Worm (Caenorhabditis elegans) whole organism, L1 larva: ENCODE data around the gene ZK353.9.

ENCODE experiments used
- F16B12.6 ChIP-seq: fragments of 150-350 bp; optimal IDR thresholded peaks from 2 replicates; lab custom pipeline; 2014; ENCODE audit warnings: missing biosample characterization, missing genetic modification characterization
- aha-1 ChIP-seq: fragments of 150-350 bp; optimal IDR thresholded peaks from 2 replicates; lab custom pipeline; 2014; ENCODE audit warnings: missing biosample characterization, missing genetic modification characterization
- aly-2 ChIP-seq: fragments of 150-350 bp; optimal IDR thresholded peaks from 2 replicates; lab custom pipeline; 2014; ENCODE audit warnings: missing biosample characterization, missing genetic modification characterization
- ama-1 ChIP-seq: fragments of 150-350 bp; optimal IDR thresholded peaks from 2 replicates; lab custom pipeline; 2014
- blmp-1 ChIP-seq: fragments of 150-350 bp; optimal IDR thresholded peaks from 2 replicates; lab custom pipeline; 2014; ENCODE audit warnings: missing biosample characterization, missing genetic modification characterization
- ceh-63 ChIP-seq: fragments of 200-800 bp; sonication (Bioruptor generic); optimal IDR thresholded peaks from 2 replicates; lab custom pipeline; 2018; ENCODE audit warnings: mild to moderate bottlenecking, missing genetic modification characterization, missing compliant biosample characterization
- ceh-8 ChIP-seq: fragments of 200-800 bp; sonication (Bioruptor generic); optimal IDR thresholded peaks from 2 replicates; lab custom pipeline; 2018; ENCODE audit warnings: mild to moderate bottlenecking, missing genetic modification characterization, moderate library complexity, missing compliant biosample characterization
- ceh-82 ChIP-seq, 3 experiments: fragments of 150-350 bp in 1 of 3; sonication (generic microtip) in 2 of 3; optimal IDR thresholded peaks; 2 replicates each; lab custom pipeline; 2014 to 2017; ENCODE audit warnings: missing biosample characterization in 3 of 3, missing genetic modification characterization in 3 of 3
- ceh-88 ChIP-seq: fragments of 200-800 bp; sonication (Bioruptor generic); IDR thresholded peaks from 2 replicates; pipeline ENCODE4 v1.3.6; 2022; ENCODE audit warnings: missing genetic modification characterization, missing compliant biosample characterization
- ceh-90 ChIP-seq: sonication (generic microtip); optimal IDR thresholded peaks from 2 replicates; lab custom pipeline; 2016; ENCODE audit warnings: missing genetic modification characterization, missing compliant biosample characterization
- dpl-1 ChIP-seq, 3 experiments: fragments of 150-350 bp in 2 of 3; sonication (generic microtip) in 1 of 3; optimal IDR thresholded peaks; 2 replicates each; lab custom pipeline; 2014 to 2017; ENCODE audit warnings: missing biosample characterization in 3 of 3, missing genetic modification characterization in 3 of 3, missing genetic modification reagents in 3 of 3
- dsc-1 ChIP-seq: sonication (generic microtip); optimal IDR thresholded peaks from 2 replicates; lab custom pipeline; 2016; ENCODE audit warnings: mild to moderate bottlenecking, missing genetic modification characterization, missing compliant biosample characterization
- egl-13 ChIP-seq: sonication (generic microtip); optimal IDR thresholded peaks from 2 replicates; lab custom pipeline; 2016; ENCODE audit warnings: missing genotype, missing genetic modification reagents, missing genetic modification characterization, missing compliant biosample characterization
- elt-2 ChIP-seq: sonication (generic microtip); optimal IDR thresholded peaks from 2 replicates; lab custom pipeline; 2016; ENCODE audit warnings: missing genetic modification characterization, mild to moderate bottlenecking, inconsistent platforms, missing compliant biosample characterization, missing genetic modification reagents
- elt-3 ChIP-seq, 6 experiments: fragments of 150-350 bp in 1 of 6; sonication (generic microtip); optimal IDR thresholded peaks; 2 replicates each; lab custom pipeline; 2017 to 2018; ENCODE audit warnings: missing biosample characterization in 6 of 6, missing genetic modification characterization in 6 of 6, inconsistent platforms in 1 of 6
- fkh-8 ChIP-seq: sonication (generic microtip); optimal IDR thresholded peaks from 2 replicates; lab custom pipeline; 2016; ENCODE audit warnings: mild to moderate bottlenecking, missing genetic modification characterization, missing compliant biosample characterization
- hlh-4 ChIP-seq: sonication (generic microtip); optimal IDR thresholded peaks from 2 replicates; lab custom pipeline; 2016; ENCODE audit warnings: mild to moderate bottlenecking, missing genetic modification characterization, missing compliant biosample characterization
- irx-1 ChIP-seq: sonication (generic microtip); optimal IDR thresholded peaks from 2 replicates; lab custom pipeline; 2016; ENCODE audit warnings: missing genetic modification characterization, missing compliant biosample characterization
- jun-1 ChIP-seq: fragments of 150-350 bp; optimal IDR thresholded peaks from 2 replicates; lab custom pipeline; 2014; ENCODE audit warnings: missing biosample characterization, missing genetic modification reagents, missing genetic modification characterization
- lin-13 ChIP-seq: fragments of 150-350 bp; optimal IDR thresholded peaks from 2 replicates; lab custom pipeline; 2014; ENCODE audit warnings: missing biosample characterization, missing genetic modification reagents, missing genetic modification characterization
- lin-14 ChIP-seq: fragments of 200-800 bp; sonication (Bioruptor generic); optimal IDR thresholded peaks from 2 replicates; lab custom pipeline; 2018; ENCODE audit warnings: mild to moderate bottlenecking, missing genetic modification characterization, moderate library complexity, missing compliant biosample characterization
- lin-15B ChIP-seq: fragments of 150-350 bp; sonication (generic microtip); optimal IDR thresholded peaks from 3 replicates; lab custom pipeline; 2014; ENCODE audit warnings: missing biosample characterization, missing genetic modification characterization
- lin-35 ChIP-seq, 2 experiments: fragments of 150-350 bp; optimal IDR thresholded peaks; 2 replicates each; lab custom pipeline; 2014; ENCODE audit warnings: missing biosample characterization in 2 of 2, missing genetic modification characterization in 2 of 2, missing genetic modification reagents in 2 of 2
- lsy-2 ChIP-seq, 2 experiments: fragments of 150-350 bp; optimal IDR thresholded peaks; 2 replicates each; lab custom pipeline; 2014; ENCODE audit warnings: missing biosample characterization in 2 of 2, missing genetic modification characterization in 2 of 2
- mab-9 ChIP-seq: fragments of 200-800 bp; sonication (Bioruptor generic); IDR thresholded peaks from 2 replicates; pipeline ENCODE4 v1.3.6; 2022; ENCODE audit warnings: missing genetic modification reagents, missing genetic modification characterization, missing compliant biosample characterization
- mdl-1 ChIP-seq, 2 experiments: fragments of 150-350 bp; optimal IDR thresholded peaks; 2 replicates each; lab custom pipeline; 2014 to 2017; ENCODE audit warnings: missing biosample characterization in 2 of 2, missing genetic modification characterization in 2 of 2, inconsistent platforms in 1 of 2
- mep-1 ChIP-seq: fragments of 150-350 bp; optimal IDR thresholded peaks from 2 replicates; lab custom pipeline; 2014; ENCODE audit warnings: missing biosample characterization, missing genetic modification characterization
- nhr-11 ChIP-seq: fragments of 150-350 bp; optimal IDR thresholded peaks from 2 replicates; lab custom pipeline; 2014; ENCODE audit warnings: missing biosample characterization, missing genetic modification characterization
- nhr-19 ChIP-seq: fragments of 200-800 bp; sonication (Bioruptor generic); conservative IDR thresholded peaks from 2 replicates; pipeline ENCODE4 v1.3.6; 2022; ENCODE audit warnings: missing genetic modification characterization, missing compliant biosample characterization
- nhr-20 ChIP-seq: sonication (generic microtip); optimal IDR thresholded peaks from 2 replicates; lab custom pipeline; 2016; ENCODE audit warnings: mild to moderate bottlenecking, missing genetic modification characterization, missing compliant biosample characterization
- nhr-237 ChIP-seq: fragments of 150-350 bp; optimal IDR thresholded peaks from 2 replicates; lab custom pipeline; 2014; ENCODE audit warnings: missing biosample characterization, missing genetic modification characterization
- nhr-71 ChIP-seq: sonication (generic microtip); optimal IDR thresholded peaks from 2 replicates; lab custom pipeline; 2016; ENCODE audit warnings: mild to moderate bottlenecking, missing genetic modification characterization, moderate library complexity, missing compliant biosample characterization
- nhr-84 ChIP-seq: sonication (generic microtip); optimal IDR thresholded peaks from 2 replicates; lab custom pipeline; 2017; ENCODE audit warnings: missing biosample characterization, missing genetic modification characterization
- nhr-85 ChIP-seq: sonication (generic microtip); peaks from one replicate; lab custom pipeline; 2016; ENCODE audit warnings: missing genetic modification characterization, inconsistent platforms, missing compliant biosample characterization
- nhr-90 ChIP-seq: sonication (generic microtip); optimal IDR thresholded peaks from 2 replicates; lab custom pipeline; 2016; ENCODE audit warnings: mild to moderate bottlenecking, missing genetic modification characterization, missing compliant biosample characterization; ENCODE audit not compliant: poor library complexity
- pax-3 ChIP-seq: fragments of 200-800 bp; sonication (Bioruptor generic); optimal IDR thresholded peaks from 2 replicates; lab custom pipeline; 2018; ENCODE audit warnings: mild to moderate bottlenecking, missing genetic modification characterization, moderate library complexity, missing compliant biosample characterization
- rnt-1 ChIP-seq: sonication (generic microtip); optimal IDR thresholded peaks from 2 replicates; lab custom pipeline; 2016; ENCODE audit warnings: mild to moderate bottlenecking, missing genetic modification characterization, moderate library complexity, missing compliant biosample characterization
- skn-1 ChIP-seq: fragments of 150-350 bp; optimal IDR thresholded peaks from 2 replicates; lab custom pipeline; 2014; ENCODE audit warnings: missing biosample characterization, missing genetic modification characterization
- snpc-4 ChIP-seq: fragments of 150-350 bp; optimal IDR thresholded peaks from 2 replicates; lab custom pipeline; 2014; ENCODE audit warnings: missing biosample characterization, missing genetic modification characterization
- snu-23 ChIP-seq: sonication (generic microtip); optimal IDR thresholded peaks from 2 replicates; lab custom pipeline; 2016; ENCODE audit warnings: missing genetic modification characterization, missing compliant biosample characterization
- sup-37 ChIP-seq: fragments of 200-800 bp; sonication (Bioruptor generic); optimal IDR thresholded peaks from 2 replicates; lab custom pipeline; 2018; ENCODE audit warnings: mild to moderate bottlenecking, missing genetic modification characterization, missing compliant biosample characterization
- swsn-7 ChIP-seq: sonication (generic microtip); optimal IDR thresholded peaks from 2 replicates; lab custom pipeline; 2016; ENCODE audit warnings: missing genetic modification characterization, missing compliant biosample characterization
- tbx-2 ChIP-seq: sonication (generic microtip); optimal IDR thresholded peaks from 2 replicates; lab custom pipeline; 2016; ENCODE audit warnings: missing genetic modification characterization, missing compliant biosample characterization
- tlp-1 ChIP-seq: fragments of 150-350 bp; optimal IDR thresholded peaks from 2 replicates; lab custom pipeline; 2014; ENCODE audit warnings: missing biosample characterization, missing genetic modification characterization
- unc-130 ChIP-seq: fragments of 150-350 bp; optimal IDR thresholded peaks from 2 replicates; lab custom pipeline; 2017; ENCODE audit warnings: missing biosample characterization, missing genetic modification characterization, inconsistent platforms
- unc-62 ChIP-seq: fragments of 150-350 bp; optimal IDR thresholded peaks from 2 replicates; lab custom pipeline; 2014; ENCODE audit warnings: missing biosample characterization, missing genetic modification reagents, missing genetic modification characterization
- unc-86 ChIP-seq: sonication (generic microtip); optimal IDR thresholded peaks from 2 replicates; lab custom pipeline; 2016; ENCODE audit warnings: missing genetic modification characterization, missing compliant biosample characterization
- unc-98 ChIP-seq: fragments of 200-800 bp; sonication (Bioruptor generic); IDR thresholded peaks from 2 replicates; pipeline ENCODE4 v1.3.6; 2022; ENCODE audit warnings: missing genetic modification characterization, missing compliant biosample characterization
- xbp-1 ChIP-seq: sonication (generic microtip); optimal IDR thresholded peaks from 2 replicates; lab custom pipeline; 2016; ENCODE audit warnings: missing genetic modification characterization, missing compliant biosample characterization
- zip-4 ChIP-seq: fragments of 200-800 bp; sonication (Bioruptor generic); optimal IDR thresholded peaks from 2 replicates; lab custom pipeline; 2018; ENCODE audit warnings: mild to moderate bottlenecking, missing genetic modification characterization, moderate library complexity, missing compliant biosample characterization
- ztf-11 ChIP-seq, 2 experiments: sonication (generic microtip); optimal IDR thresholded peaks; 2 replicates each; lab custom pipeline; 2016 to 2017; ENCODE audit warnings: missing genetic modification characterization in 2 of 2, missing biosample characterization in 1 of 2, missing compliant biosample characterization in 1 of 2
- ztf-4 ChIP-seq: fragments of 150-350 bp; optimal IDR thresholded peaks from 2 replicates; lab custom pipeline; 2014; ENCODE audit warnings: missing biosample characterization, missing genetic modification characterization

The ZK353.9 gene

ce11 chrIII:8443557-8444131 is 34.3 kb downstream of the ZK353.9 start, which contains the start of gene ufbp-1:
ufbp-1 (minus strand) TSS chrIII:8443607.
- no peak for TF ChIP-seq ceh-8 (GFP tag; lab: Kevin White, UChicago)
- peak; percentile 58 for TF ChIP-seq lin-13
- peak; percentile 5 for TF ChIP-seq zip-4 (GFP tag; lab: Kevin White, UChicago)
- peak; percentile 45 to 86 for TF ChIP-seq lsy-2 (tag; optimal IDR thresholded peaks at IDR 0.05; lab: Kevin White, UChicago)
- TF ChIP-seq nhr-90 (tag; lab: Kevin White, UChicago) = peak; percentile 60
- peak; percentile 24 to 65 (median 44) for TF ChIP-seq dpl-1 (GFP tag; optimal IDR thresholded peaks at IDR 0.05; lab: Kevin White, UChicago)
- peak; percentile 38 for TF ChIP-seq pax-3 (tag; lab: Kevin White, UChicago)
- TF ChIP-seq mdl-1 (tag; optimal IDR thresholded peaks at IDR 0.05; lab: Kevin White, UChicago) = peak in 1 of 2 experiments; percentile 14
- peak; percentile 68 for TF ChIP-seq blmp-1 (tag; lab: Kevin White, UChicago)
- TF ChIP-seq irx-1 = peak; percentile 15
- TF ChIP-seq aha-1 = no peak
- peak in 1 of 6 experiments; percentile 90 for TF ChIP-seq elt-3 (tag; optimal IDR thresholded peaks at IDR 0.05; lab: Kevin White, UChicago)
- peak; percentile 53 for TF ChIP-seq rnt-1 (tag; lab: Kevin White, UChicago)
- TF ChIP-seq aly-2 (tag; lab: Kevin White, UChicago) = peak; percentile 98
- peak; percentile 51 for TF ChIP-seq lin-14 (GFP tag; lab: Kevin White, UChicago)
- TF ChIP-seq unc-62 (GFP tag; lab: Kevin White, UChicago) = no peak
- TF ChIP-seq ceh-82 (tag; optimal IDR thresholded peaks at IDR 0.05; lab: Kevin White, UChicago) = no peak
- peak; percentile 60 for TF ChIP-seq snu-23
- TF ChIP-seq snpc-4 (tag; lab: Kevin White, UChicago) = peak; percentile 83
- TF ChIP-seq elt-2 (tag; lab: Kevin White, UChicago) = peak; percentile 73
- peak; percentile 55 for TF ChIP-seq nhr-20 (tag; lab: Kevin White, UChicago)
- peak; percentile 1 for TF ChIP-seq F16B12.6 (tag; lab: Kevin White, UChicago)
- no peak for TF ChIP-seq nhr-84 (tag; lab: Kevin White, UChicago)
- TF ChIP-seq hlh-4 (tag; lab: Kevin White, UChicago) = peak; percentile 15
- peak; percentile 44 for TF ChIP-seq egl-13 (tag; lab: Kevin White, UChicago)
- peak; percentile 70 for TF ChIP-seq nhr-85 (tag; lab: Kevin White, UChicago)
- no peak for TF ChIP-seq tlp-1 (tag; lab: Kevin White, UChicago)
- TF ChIP-seq skn-1 (tag; lab: Kevin White, UChicago) = peak; percentile 94
- TF ChIP-seq unc-86 (tag; lab: Kevin White, UChicago) = peak; percentile 6
- TF ChIP-seq fkh-8 = peak; percentile 18
- TF ChIP-seq sup-37 (GFP tag; lab: Kevin White, UChicago) = no peak
- TF ChIP-seq ztf-4 (tag; lab: Kevin White, UChicago) = peak; percentile 92
- TF ChIP-seq dsc-1 (tag; lab: Kevin White, UChicago) = peak; percentile 33
- peak; percentile 33 for TF ChIP-seq lin-15B
- peak; percentile 99 for TF ChIP-seq ama-1
- TF ChIP-seq ceh-88 (GFP tag; lab: Robert Waterston, UW) = peak; percentile 44; the same call in 1 of the 2 replicates
- TF ChIP-seq ceh-90 = peak; percentile 36
- TF ChIP-seq jun-1 = no peak
- TF ChIP-seq unc-130 (tag; lab: Kevin White, UChicago) = peak; percentile 13
- TF ChIP-seq mep-1 (tag; lab: Kevin White, UChicago) = peak; percentile 99
- TF ChIP-seq tbx-2 = no peak
- peak; percentile 16 to 65 for TF ChIP-seq lin-35 (GFP tag; optimal IDR thresholded peaks at IDR 0.05; lab: Kevin White, UChicago)
- peak; percentile 55 for TF ChIP-seq swsn-7 (tag; lab: Kevin White, UChicago)
- peak; percentile 41; the same call in 1 of the 2 replicates for TF ChIP-seq mab-9
- TF ChIP-seq nhr-237 (tag; lab: Kevin White, UChicago) = no peak
- TF ChIP-seq unc-98 (GFP tag; lab: Robert Waterston, UW) = no peak
- peak; percentile 91 for TF ChIP-seq xbp-1 (tag; lab: Kevin White, UChicago)
- TF ChIP-seq ztf-11 (tag; optimal IDR thresholded peaks at IDR 0.05; lab: Kevin White, UChicago) = peak in 1 of 2 experiments; percentile 26
- TF ChIP-seq nhr-19 = peak; percentile 29; the same call in 1 of the 2 replicates
- no peak for TF ChIP-seq ceh-63
- TF ChIP-seq nhr-71 = peak; percentile 76
- TF ChIP-seq nhr-11 (tag; lab: Kevin White, UChicago) = no peak
